Worm (Caenorhabditis elegans): ENCODE results near the gene tps-2.

The tps-2 gene

DNA sequence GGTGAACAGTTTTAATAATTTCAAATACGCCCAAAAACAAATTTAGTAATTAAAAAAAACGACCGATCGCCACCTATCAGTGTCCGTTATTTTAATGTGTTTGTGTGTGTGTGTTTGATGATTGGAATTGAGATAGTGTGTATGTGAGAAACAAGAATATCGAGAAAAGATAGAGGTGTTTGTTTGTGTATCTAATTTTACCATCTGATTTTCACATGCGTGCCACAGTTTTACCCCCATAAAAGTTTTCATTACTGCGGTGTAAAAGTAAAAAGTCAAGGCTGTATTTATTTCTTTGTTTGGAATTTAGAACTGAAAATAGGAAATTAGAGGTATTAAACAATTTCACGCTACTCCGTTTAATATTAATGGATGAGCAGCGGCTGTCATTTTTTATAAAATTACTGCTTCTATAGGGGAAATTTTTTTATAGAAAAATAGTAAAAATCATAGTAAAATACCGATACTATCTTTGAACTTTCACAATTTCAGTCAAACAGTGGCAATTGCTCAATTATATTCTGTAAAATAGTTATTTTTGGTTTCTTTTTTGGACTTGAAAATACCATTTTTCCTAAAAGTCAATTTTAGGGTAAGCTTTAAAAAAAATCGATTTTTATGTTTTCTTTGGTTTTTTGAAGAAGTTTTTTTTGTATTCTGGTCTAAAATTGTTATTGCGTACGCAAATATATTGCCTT lies 620 bp upstream of the tps-2 start:
- TF ChIP-seq madf-3 (GFP tag; IDR thresholded peaks at IDR 0.05) (no peak), pbrm-1 (GFP tag; IDR thresholded peaks at IDR 0.05) (0 out of 2 replicates have a peak, but pooled peaks have one; percentile 14), ztf-3 (GFP tag; optimal IDR thresholded peaks at IDR 0.05) (peak; percentile 32), chd-7 (tag; optimal IDR thresholded peaks at IDR 0.05) (peak; percentile 1), nhr-80 (tag; optimal IDR thresholded peaks at IDR 0.05) (peak; percentile 16), ama-1 (optimal IDR thresholded peaks at IDR 0.05) (peak; percentile 36), ama-1 (GFP tag; optimal IDR thresholded peaks at IDR 0.05) (no peak)

DNA sequence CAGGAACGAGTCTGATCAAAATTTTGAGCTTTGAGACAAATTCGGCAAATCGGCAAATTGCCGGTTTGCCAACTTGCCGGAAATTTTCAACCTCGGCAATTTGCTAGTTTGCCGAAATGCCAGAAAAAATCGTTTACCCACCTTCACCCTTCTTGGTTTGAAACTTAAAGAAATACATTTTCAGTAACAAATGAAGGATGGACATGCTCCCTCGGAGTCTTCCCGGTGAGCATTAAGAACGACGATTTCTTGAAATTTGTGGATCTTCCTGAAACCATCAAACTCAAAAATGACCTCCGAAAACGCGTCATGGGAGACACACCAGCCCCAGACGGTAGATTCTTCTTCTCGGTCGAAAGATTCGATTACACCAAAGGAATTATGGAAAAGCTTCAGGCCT lies 2.0 kb downstream of the tps-2 start:
- no peak for TF ChIP-seq ztf-3 (GFP tag; optimal IDR thresholded peaks at IDR 0.05)
- no peak for TF ChIP-seq attf-3 (GFP tag; conservative IDR thresholded peaks at IDR 0.05)
- TF ChIP-seq madf-6 (GFP tag; IDR thresholded peaks at IDR 0.05) = no peak
- no peak for TF ChIP-seq zfh-2 (GFP tag; conservative IDR thresholded peaks at IDR 0.05)
- TF ChIP-seq mes-4 (tag; optimal IDR thresholded peaks at IDR 0.05) = no peak
- no peak for TF ChIP-seq nfya-1 (tag; optimal IDR thresholded peaks at IDR 0.05; ENCODE audit: borderline replicate concordance, insufficient read depth)
- no peak for TF ChIP-seq attf-6 (GFP tag; IDR thresholded peaks at IDR 0.05)
- no peak for TF ChIP-seq hlh-12 (tag; optimal IDR thresholded peaks at IDR 0.05)
- TF ChIP-seq xnd-1 (tag; optimal IDR thresholded peaks at IDR 0.05) = no peak
- no peak for TF ChIP-seq dpl-1 (GFP tag; optimal IDR thresholded peaks at IDR 0.05)
- TF ChIP-seq ekl-4 (GFP tag; IDR thresholded peaks at IDR 0.05) = no peak
- no peak for TF ChIP-seq lsl-1 (GFP tag; optimal IDR thresholded peaks at IDR 0.05)
- TF ChIP-seq ztf-25 (GFP tag; IDR thresholded peaks at IDR 0.05) = no peak
- no peak for TF ChIP-seq atf-7 (tag; optimal IDR thresholded peaks at IDR 0.05)
- no peak for TF ChIP-seq madf-8 (GFP tag; conservative IDR thresholded peaks at IDR 0.05)
- TF ChIP-seq sptf-2 (GFP tag; optimal IDR thresholded peaks at IDR 0.05) = no peak
- no peak for TF ChIP-seq B0035.1 (tag; optimal IDR thresholded peaks at IDR 0.05)
- TF ChIP-seq sea-2 (GFP tag; IDR thresholded peaks at IDR 0.05) = no peak
- TF ChIP-seq cebp-2 (GFP tag; IDR thresholded peaks at IDR 0.05) = no peak

DNA sequence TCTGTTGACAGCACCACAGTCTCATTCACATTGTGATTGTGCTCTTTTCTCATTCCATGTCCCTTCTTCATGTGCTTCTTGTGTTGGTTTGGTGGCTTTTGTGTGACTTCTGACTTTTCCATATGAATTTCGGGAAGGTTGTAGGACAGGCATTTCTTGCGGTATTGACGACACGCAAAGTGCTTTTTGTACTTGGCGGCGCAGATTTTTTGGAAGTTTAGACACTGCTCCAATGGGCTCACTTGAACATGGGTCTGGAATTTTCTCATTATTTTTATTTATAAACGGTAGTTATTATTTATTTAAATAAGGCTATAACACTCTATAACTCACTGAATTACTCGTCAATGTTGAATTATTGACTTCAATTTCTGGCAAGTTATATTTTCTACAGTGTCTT lies 3.6 kb downstream of the tps-2 start:
- peak; percentile 60 for TF ChIP-seq ama-1 (optimal IDR thresholded peaks at IDR 0.05)
- no peak for TF ChIP-seq ama-1 (GFP tag; optimal IDR thresholded peaks at IDR 0.05)
- TF ChIP-seq sea-2 (GFP tag; IDR thresholded peaks at IDR 0.05) = no peak

DNA sequence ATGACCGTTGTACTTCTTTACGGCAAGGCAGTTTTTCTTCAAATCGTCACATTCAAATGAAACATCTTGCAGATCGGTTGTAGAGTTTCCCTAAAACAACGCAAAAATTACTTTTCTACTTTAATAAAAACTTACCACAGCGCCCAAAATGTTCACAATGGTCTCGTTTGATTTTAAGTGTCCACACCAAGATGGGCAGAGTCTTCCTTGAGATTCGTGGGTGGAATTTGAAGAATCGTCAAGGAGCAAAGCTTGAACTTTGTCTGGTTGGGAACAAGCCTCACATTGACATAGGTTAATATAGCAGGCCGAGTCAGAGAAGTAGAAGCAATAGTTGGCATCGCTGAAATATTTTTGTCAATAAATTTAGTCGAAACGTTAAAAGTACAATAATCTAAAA lies 4.3 kb downstream of the tps-2 start:
- TF ChIP-seq dpff-1 (tag; optimal IDR thresholded peaks at IDR 0.05) (no peak), snpc-1.3 (tag; optimal IDR thresholded peaks at IDR 0.05; ENCODE audit: insufficient read depth) (no peak)

DNA sequence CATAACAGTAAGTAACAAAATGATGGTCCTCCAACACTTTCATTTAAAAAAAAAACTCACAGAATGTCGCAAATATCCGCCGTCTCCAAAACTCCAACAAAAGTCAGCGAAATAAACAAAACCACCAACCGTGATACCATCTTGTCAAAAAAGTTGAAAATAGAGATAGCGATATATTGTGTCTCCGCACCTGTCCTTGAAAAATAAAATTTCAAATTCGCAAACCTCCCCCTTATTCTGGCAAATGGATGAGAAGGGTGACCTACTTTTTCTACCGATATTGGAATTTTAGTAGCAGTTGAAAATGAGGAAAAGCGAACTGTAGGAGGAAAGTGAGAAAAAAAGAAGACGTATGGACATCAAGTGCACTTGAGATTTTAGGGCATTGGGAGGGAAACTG lies 4.8 kb downstream of the tps-2 start, which contains the start of gene F19H8.2:
F19H8.2 (minus strand) TSS at position 391 of the 400 bp plus-strand sequence.
- TF ChIP-seq Y53G8AR.9 (GFP tag; conservative IDR thresholded peaks at IDR 0.05) = 0 out of 2 replicates have a peak, but pooled peaks have one; percentile 34
- TF ChIP-seq ceh-27 (GFP tag; optimal IDR thresholded peaks at IDR 0.05) = peak; percentile 32
- no peak for TF ChIP-seq F33H1.4 (GFP tag; IDR thresholded peaks at IDR 0.05)
- TF ChIP-seq Y67H2A.10 (GFP tag; conservative IDR thresholded peaks at IDR 0.05) = no peak
- TF ChIP-seq ama-1 (optimal IDR thresholded peaks at IDR 0.05) = no peak
- no peak for TF ChIP-seq ama-1 (GFP tag; optimal IDR thresholded peaks at IDR 0.05)
